Fruit fly (Drosophila melanogaster): Measurements from ENCODE around the gene Jupiter.

The Jupiter gene

DNA sequence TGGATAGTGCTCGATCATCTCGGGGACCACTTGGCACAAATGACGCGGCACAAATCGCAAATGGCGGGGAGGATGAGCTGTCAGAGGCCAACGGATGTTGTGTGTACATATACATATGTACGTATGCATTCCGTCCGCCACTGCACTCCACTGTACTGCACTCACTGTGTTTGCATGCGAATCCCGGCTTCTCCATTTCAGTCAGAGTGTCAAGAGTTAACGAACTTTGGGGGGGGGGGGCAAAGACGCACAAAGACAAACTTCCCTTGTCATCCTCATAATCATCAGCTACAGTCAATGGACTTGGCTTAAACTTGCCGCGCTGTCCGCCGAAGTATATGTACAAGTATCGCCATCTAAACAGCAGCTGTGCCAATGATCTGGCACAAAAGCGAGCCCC, 5.6 kb downstream of the Jupiter start:
- no peak for TF ChIP-seq fru (GFP tag; optimal IDR thresholded peaks at IDR 0.05)
- TF ChIP-seq dsf (GFP tag; optimal IDR thresholded peaks at IDR 0.05; ENCODE audit: borderline replicate concordance): no peak
- no peak for TF ChIP-seq pan (optimal IDR thresholded peaks at IDR 0.05)
- no peak for TF ChIP-seq Hr83 (GFP tag; optimal IDR thresholded peaks at IDR 0.05; ENCODE audit: poor library complexity, severe bottlenecking)

DNA sequence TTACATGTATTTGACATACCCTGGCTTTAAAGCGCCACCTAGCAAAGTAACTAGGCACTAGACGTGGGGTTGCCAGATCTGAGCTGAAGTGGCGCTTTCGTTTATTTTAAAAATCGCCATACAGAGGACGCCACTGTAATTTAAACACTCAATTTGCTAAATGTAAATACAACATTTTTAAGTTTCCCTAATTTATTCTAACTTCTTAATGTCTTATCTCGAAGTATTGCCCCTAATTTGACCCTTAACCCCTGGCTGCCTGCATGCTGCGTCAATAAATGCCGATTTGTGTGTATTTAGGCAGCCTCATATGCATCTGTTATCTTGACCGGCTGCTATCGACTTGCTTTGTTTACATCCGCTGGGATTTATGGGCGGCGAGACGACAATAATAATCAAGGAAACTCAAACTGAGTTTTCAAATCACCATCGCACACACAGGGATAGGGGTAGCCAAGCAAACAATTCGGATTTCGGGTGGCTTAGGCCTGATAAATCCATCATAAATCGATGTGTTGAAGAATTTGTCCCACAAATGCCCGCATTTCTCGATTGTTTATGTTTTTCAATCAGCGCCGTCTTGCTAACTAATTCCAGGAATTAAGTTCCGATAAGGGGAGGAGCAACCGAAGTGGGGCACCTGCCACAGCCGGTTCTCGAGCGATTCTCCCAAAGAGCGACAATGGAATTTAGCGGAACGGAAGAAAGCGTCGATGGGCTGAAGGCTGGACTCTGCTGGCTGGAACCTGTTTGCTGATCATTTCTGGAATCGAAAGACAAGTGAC, 6.3 kb downstream of the Jupiter start:
- no peak for TF ChIP-seq woc (GFP tag; optimal IDR thresholded peaks at IDR 0.05)
- no peak for TF ChIP-seq dsf (GFP tag; optimal IDR thresholded peaks at IDR 0.05; ENCODE audit: borderline replicate concordance)
- peak; percentile 40 for TF ChIP-seq psq (GFP tag; optimal IDR thresholded peaks at IDR 0.05)
- no peak for TF ChIP-seq CG32264 (GFP tag; optimal IDR thresholded peaks at IDR 0.05)
- no peak for TF ChIP-seq Jra (GFP tag; optimal IDR thresholded peaks at IDR 0.05)
- TF ChIP-seq Myc (optimal IDR thresholded peaks at IDR 0.05): peak; percentile 75
- TF ChIP-seq h (GFP tag; optimal IDR thresholded peaks at IDR 0.05): peak; percentile 63
- TF ChIP-seq Sp1 (GFP tag; optimal IDR thresholded peaks at IDR 0.05): no peak
- no peak for TF ChIP-seq GATAd (GFP tag; optimal IDR thresholded peaks at IDR 0.05)
- no peak for TF ChIP-seq Hr78 (GFP tag; optimal IDR thresholded peaks at IDR 0.05)
- no peak for TF ChIP-seq usp (GFP tag; optimal IDR thresholded peaks at IDR 0.05)
- no peak for TF ChIP-seq N (GFP tag; optimal IDR thresholded peaks at IDR 0.05)
- peak; percentile 61 for TF ChIP-seq sv (GFP tag; optimal IDR thresholded peaks at IDR 0.05)
- peak; percentile 62 for TF ChIP-seq Hnf4 (GFP tag; optimal IDR thresholded peaks at IDR 0.05)
- no peak for TF ChIP-seq pan (optimal IDR thresholded peaks at IDR 0.05)
- TF ChIP-seq OdsH (GFP tag; optimal IDR thresholded peaks at IDR 0.05): peak; percentile 63
- TF ChIP-seq dmrt93B (GFP tag; optimal IDR thresholded peaks at IDR 0.05): peak; percentile 17
- TF ChIP-seq sage (GFP tag; optimal IDR thresholded peaks at IDR 0.05): no peak
- no peak for TF ChIP-seq Mio (GFP tag; optimal IDR thresholded peaks at IDR 0.05)
- TF ChIP-seq ey (GFP tag; optimal IDR thresholded peaks at IDR 0.05): peak; percentile 47
- no peak for TF ChIP-seq brk (GFP tag; optimal IDR thresholded peaks at IDR 0.05)
- TF ChIP-seq dl (GFP tag; optimal IDR thresholded peaks at IDR 0.05; ENCODE audit: insufficient read depth in 1 of 2, partially characterized antibody in 2 of 2): no peak
- no peak for TF ChIP-seq CrebA (GFP tag; optimal IDR thresholded peaks at IDR 0.05; ENCODE audit: borderline replicate concordance)
- peak; percentile 0 for TF ChIP-seq CG9705 (GFP tag; optimal IDR thresholded peaks at IDR 0.05)
- no peak for TF ChIP-seq Abd-B (GFP tag; optimal IDR thresholded peaks at IDR 0.05)
- no peak for TF ChIP-seq jim (GFP tag; optimal IDR thresholded peaks at IDR 0.05)
- TF ChIP-seq Dif (GFP tag; optimal IDR thresholded peaks at IDR 0.05; ENCODE audit: partially characterized antibody): no peak
- peak; percentile 67 for TF ChIP-seq rgr (GFP tag; optimal IDR thresholded peaks at IDR 0.05)
- peak; percentile 49 for TF ChIP-seq HLH106 (tag; optimal IDR thresholded peaks at IDR 0.05)
- TF ChIP-seq foxo (GFP tag; optimal IDR thresholded peaks at IDR 0.05): peak in 1 of 2 experiments; percentile 27
- TF ChIP-seq Dfd (GFP tag; optimal IDR thresholded peaks at IDR 0.05): no peak
- no peak for TF ChIP-seq Vsx2 (GFP tag; optimal IDR thresholded peaks at IDR 0.05; ENCODE audit: partially characterized antibody)
- no peak for TF ChIP-seq fru (GFP tag; optimal IDR thresholded peaks at IDR 0.05)
- peak; percentile 74 for TF ChIP-seq tai (GFP tag; optimal IDR thresholded peaks at IDR 0.05)
- TF ChIP-seq Rel (GFP tag; optimal IDR thresholded peaks at IDR 0.05): no peak
- TF ChIP-seq Rel (tag; optimal IDR thresholded peaks at IDR 0.05): no peak
- peak; percentile 21 for TF ChIP-seq br (GFP tag; optimal IDR thresholded peaks at IDR 0.05)
- no peak for TF ChIP-seq lola (GFP tag; optimal IDR thresholded peaks at IDR 0.05)
- TF ChIP-seq Hr83 (GFP tag; optimal IDR thresholded peaks at IDR 0.05; ENCODE audit: poor library complexity, severe bottlenecking): peak; percentile 52

DNA sequence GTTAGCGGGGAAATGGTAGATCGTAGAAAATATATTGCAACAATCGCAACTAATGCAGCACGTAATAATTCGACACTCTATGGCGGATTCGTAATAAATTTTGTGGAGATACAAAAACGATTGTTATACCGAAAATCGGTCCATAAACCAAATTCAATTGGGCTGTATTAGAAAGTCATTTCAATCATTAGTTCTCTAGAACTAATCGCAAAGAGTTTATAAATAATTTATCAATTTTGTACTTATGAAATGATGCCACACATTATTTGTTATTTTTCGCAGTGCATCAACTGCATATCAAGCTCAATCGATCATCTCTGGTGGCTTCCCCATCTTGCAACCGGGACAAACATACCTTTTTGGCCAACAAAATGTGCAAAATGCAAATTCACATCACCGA, 7.2 kb downstream of the Jupiter start:
- TF ChIP-seq lola (GFP tag; optimal IDR thresholded peaks at IDR 0.05) (no peak), CrebA (GFP tag; optimal IDR thresholded peaks at IDR 0.05; ENCODE audit: borderline replicate concordance) (no peak), sv (GFP tag; optimal IDR thresholded peaks at IDR 0.05) (no peak), Rel (GFP tag; optimal IDR thresholded peaks at IDR 0.05) (no peak), Rel (tag; optimal IDR thresholded peaks at IDR 0.05) (no peak), HLH106 (tag; optimal IDR thresholded peaks at IDR 0.05) (no peak), dmrt93B (GFP tag; optimal IDR thresholded peaks at IDR 0.05) (no peak), Jra (GFP tag; optimal IDR thresholded peaks at IDR 0.05) (no peak), br (GFP tag; optimal IDR thresholded peaks at IDR 0.05) (no peak)

Data from whole organism, wandering third instar larva.